Worm (Caenorhabditis elegans) whole organism, early embryonic: ENCODE data around the gene Y54G2A.72.

ENCODE experiments used
- F13C5.2 ChIP-seq: sonication (generic microtip); optimal IDR thresholded peaks from 2 replicates; lab custom pipeline; 2017; ENCODE audit warnings: mild to moderate bottlenecking, missing genetic modification characterization, inconsistent platforms, missing compliant biosample characterization
- aly-1 ChIP-seq: sonication (generic microtip); optimal IDR thresholded peaks from 2 replicates; lab custom pipeline; 2016; ENCODE audit warnings: missing genetic modification characterization, missing compliant biosample characterization
- ama-1 ChIP-seq: fragments of 150-350 bp; optimal IDR thresholded peaks from 2 replicates; lab custom pipeline; 2014
- ceh-36 ChIP-seq: sonication (generic microtip); optimal IDR thresholded peaks from 2 replicates; lab custom pipeline; 2016; ENCODE audit warnings: missing genetic modification characterization, inconsistent platforms, missing compliant biosample characterization
- ets-7 ChIP-seq: sonication (generic microtip); optimal IDR thresholded peaks from 2 replicates; lab custom pipeline; 2016; ENCODE audit warnings: missing genotype, missing genetic modification characterization, missing compliant biosample characterization
- flt-1 ChIP-seq: fragments of 200-800 bp; sonication (Bioruptor generic); IDR thresholded peaks from 2 replicates; pipeline ENCODE4 v1.3.6; 2022; ENCODE audit warnings: missing genetic modification characterization, missing compliant biosample characterization
- hmbx-1 ChIP-seq: sonication (generic microtip); optimal IDR thresholded peaks from 2 replicates; lab custom pipeline; 2016; ENCODE audit warnings: mild to moderate bottlenecking, missing genetic modification characterization, missing compliant biosample characterization
- hmg-4 ChIP-seq: fragments of 200-800 bp; sonication (Bioruptor generic); optimal IDR thresholded peaks from 2 replicates; lab custom pipeline; 2018; ENCODE audit warnings: mild to moderate bottlenecking, missing genetic modification characterization, missing compliant biosample characterization
- hnd-1 ChIP-seq: sonication (generic microtip); optimal IDR thresholded peaks from 2 replicates; lab custom pipeline; 2016; ENCODE audit warnings: missing genetic modification characterization, missing compliant biosample characterization
- scrt-1 ChIP-seq: fragments of 200-800 bp; sonication (Bioruptor generic); IDR thresholded peaks from 2 replicates; pipeline ENCODE4 v1.3.6; 2022; ENCODE audit warnings: missing genetic modification characterization, missing compliant biosample characterization
- sea-1 ChIP-seq: fragments of 200-800 bp; sonication (Bioruptor generic); conservative IDR thresholded peaks from 2 replicates; pipeline ENCODE4 v1.3.6; 2022; ENCODE audit warnings: missing genetic modification characterization, missing compliant biosample characterization

DNA sequence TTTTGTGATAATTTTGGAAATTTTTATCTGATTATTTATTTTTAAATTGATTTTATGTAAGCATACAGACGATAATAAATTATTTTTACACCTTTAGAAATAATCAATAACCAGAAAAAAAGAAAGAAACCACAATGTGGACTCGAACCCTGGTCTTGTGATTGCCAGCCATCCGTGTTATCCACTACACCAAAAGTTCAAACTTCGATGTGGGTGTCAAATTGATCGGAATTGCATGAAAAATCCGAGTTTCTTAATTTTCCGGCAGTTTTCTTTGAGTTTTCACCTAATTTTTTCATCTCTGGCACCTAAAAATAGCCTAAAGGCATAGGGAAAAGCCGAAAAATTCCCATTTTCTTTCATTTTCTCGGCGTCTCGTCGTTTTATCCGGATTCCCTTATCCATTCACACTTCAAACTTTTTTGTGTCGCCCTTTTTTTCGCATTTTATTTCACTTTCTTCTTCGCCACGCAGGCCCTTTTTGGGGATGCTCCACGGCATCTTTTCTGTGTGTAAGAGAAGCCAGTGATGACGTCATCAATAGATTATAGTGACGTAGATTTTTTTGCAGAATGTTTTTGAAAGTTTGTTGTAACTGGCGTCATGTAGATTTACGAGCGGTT lies 30.4 kb upstream of the Y54G2A.72 start:
- TF ChIP-seq aly-1 (tag; lab: Kevin White, UChicago) (no peak), sea-1 (no peak), hmg-4 (GFP tag; lab: Kevin White, UChicago) (no peak), hnd-1 (no peak), ets-7 (tag; lab: Kevin White, UChicago) (no peak), ceh-36 (tag; lab: Kevin White, UChicago) (no peak), ama-1 (lab: Kevin White, UChicago) (no peak), hmbx-1 (no peak), flt-1 (GFP tag; lab: Robert Waterston, UW) (no peak), scrt-1 (no peak), F13C5.2 (tag; lab: Kevin White, UChicago) (no peak)
